Worm (Caenorhabditis elegans) whole organism, L4 larva: Measurements from ENCODE around the gene nsph-4.2.
"Not testable (repeated sequence)": the region's sequence is repeated elsewhere in the genome, so short reads cannot be mapped to it uniquely, and the experiment has no call there.

Experiments
- D1046.2 ChIP-seq: fragments of 200-800 bp; sonication (Bioruptor generic); IDR thresholded peaks from 2 replicates; pipeline ENCODE4 v1.3.6; 2022; ENCODE audit warnings: missing genetic modification characterization, missing compliant biosample characterization
- F26F4.8 ChIP-seq: fragments of 200-800 bp; sonication (Bioruptor generic); conservative IDR thresholded peaks from 2 replicates; pipeline ENCODE4 v1.3.6; 2022; ENCODE audit warnings: missing genetic modification characterization, missing compliant biosample characterization
- F44E2.7 ChIP-seq: fragments of 200-800 bp; sonication (Bioruptor generic); IDR thresholded peaks from 2 replicates; pipeline ENCODE4 v2.1.2; 2022; ENCODE audit warnings: missing genetic modification characterization, missing compliant biosample characterization
- R02D3.7 ChIP-seq: fragments of 150-350 bp; sonication (generic microtip); optimal IDR thresholded peaks from 3 replicates; lab custom pipeline; 2014; ENCODE audit warnings: missing biosample characterization, missing genetic modification characterization
- T26A8.4 ChIP-seq: fragments of 200-800 bp; sonication (Bioruptor generic); IDR thresholded peaks from 2 replicates; pipeline ENCODE4 v1.3.6; 2022; ENCODE audit warnings: missing genetic modification characterization, missing compliant biosample characterization
- Y105C5A.15 ChIP-seq: fragments of 200-800 bp; sonication (Bioruptor generic); IDR thresholded peaks from 2 replicates; pipeline ENCODE4 v1.3.6; 2022; ENCODE audit warnings: missing genetic modification characterization, missing compliant biosample characterization
- arid-1 ChIP-seq: fragments of 200-800 bp; sonication (Bioruptor generic); conservative IDR thresholded peaks from 2 replicates; pipeline ENCODE4 v1.3.6; 2022; ENCODE audit warnings: missing genetic modification reagents, missing genetic modification characterization, missing compliant biosample characterization
- ceh-32 ChIP-seq: sonication (generic microtip); optimal IDR thresholded peaks from 2 replicates; lab custom pipeline; 2016; ENCODE audit warnings: mild to moderate bottlenecking, missing genetic modification characterization, missing compliant biosample characterization; ENCODE audit not compliant: poor library complexity
- ceh-44 ChIP-seq: fragments of 200-800 bp; sonication (Bioruptor generic); IDR thresholded peaks from 2 replicates; pipeline ENCODE4 v1.3.6; 2022; ENCODE audit warnings: missing genetic modification reagents, missing genetic modification characterization, missing compliant biosample characterization
- ceh-82 ChIP-seq: sonication (generic microtip); optimal IDR thresholded peaks from 2 replicates; lab custom pipeline; 2017; ENCODE audit warnings: missing biosample characterization, missing genetic modification characterization
- ces-1 ChIP-seq: fragments of 150-350 bp; sonication (generic microtip); optimal IDR thresholded peaks from 4 replicates; lab custom pipeline; 2014; ENCODE audit warnings: missing biosample characterization, missing genetic modification reagents, missing genetic modification characterization
- daf-8 ChIP-seq: fragments of 200-800 bp; sonication (Bioruptor generic); IDR thresholded peaks from 2 replicates; pipeline ENCODE4 v1.3.6; 2022; ENCODE audit warnings: missing genetic modification characterization, missing compliant biosample characterization
- dmd-6 ChIP-seq: fragments of 200-800 bp; sonication (Bioruptor generic); IDR thresholded peaks from 2 replicates; pipeline ENCODE4 v1.3.6; 2022; ENCODE audit warnings: missing genetic modification reagents, missing genetic modification characterization, missing compliant biosample characterization
- dmd-8 ChIP-seq: fragments of 200-800 bp; sonication (Bioruptor generic); IDR thresholded peaks from 2 replicates; pipeline ENCODE4 v1.3.6; 2022; ENCODE audit warnings: missing genetic modification characterization, missing compliant biosample characterization
- duxl-1 ChIP-seq: sonication (generic microtip); optimal IDR thresholded peaks from 2 replicates; lab custom pipeline; 2016; ENCODE audit warnings: mild to moderate bottlenecking, missing genetic modification characterization, moderate library complexity, missing compliant biosample characterization; ENCODE audit not compliant: poor library complexity
- fkh-10 ChIP-seq: fragments of 150-350 bp; optimal IDR thresholded peaks from 2 replicates; lab custom pipeline; 2014; ENCODE audit warnings: missing biosample characterization, missing genetic modification reagents, missing genetic modification characterization
- gei-8 ChIP-seq: fragments of 200-800 bp; sonication (Bioruptor generic); optimal IDR thresholded peaks from 2 replicates; lab custom pipeline; 2018; ENCODE audit warnings: mild to moderate bottlenecking, missing genetic modification characterization, missing compliant biosample characterization
- hif-1 ChIP-seq, 2 experiments: sonication (generic microtip); optimal IDR thresholded peaks; 2 replicates each; lab custom pipeline; 2016 to 2017; ENCODE audit warnings: missing compliant biosample characterization in 2 of 2, missing genetic modification characterization in 2 of 2, missing genetic modification reagents in 2 of 2, missing genotype in 2 of 2, mild to moderate bottlenecking in 1 of 2
- hmg-1.1 ChIP-seq: fragments of 200-800 bp; sonication (Bioruptor generic); IDR thresholded peaks from 2 replicates; pipeline ENCODE4 v1.3.6; 2022; ENCODE audit warnings: missing genetic modification reagents, missing genetic modification characterization, missing compliant biosample characterization
- lin-13 ChIP-seq: fragments of 150-350 bp; optimal IDR thresholded peaks from 2 replicates; lab custom pipeline; 2014; ENCODE audit warnings: missing biosample characterization, missing genetic modification reagents, missing genetic modification characterization
- lin-29 ChIP-seq: fragments of 200-800 bp; sonication (Bioruptor generic); IDR thresholded peaks from 2 replicates; pipeline ENCODE4 v1.3.6; 2022; ENCODE audit warnings: missing genetic modification reagents, missing genetic modification characterization, missing compliant biosample characterization
- lsy-2 ChIP-seq, 2 experiments: fragments of 150-350 bp in 1 of 2; sonication (generic microtip) in 1 of 2; optimal IDR thresholded peaks; 2 replicates each; lab custom pipeline; 2014 to 2017; ENCODE audit warnings: missing biosample characterization in 2 of 2, missing genetic modification characterization in 2 of 2
- madf-5 ChIP-seq, 2 experiments: fragments of 200-800 bp; sonication (Bioruptor generic); IDR thresholded peaks; 2 replicates each; pipeline ENCODE4 v1.3.6; 2022; ENCODE audit warnings: missing compliant biosample characterization in 2 of 2, missing genetic modification characterization in 2 of 2
- madf-9 ChIP-seq: fragments of 200-800 bp; sonication (Bioruptor generic); conservative IDR thresholded peaks from 2 replicates; pipeline ENCODE4 v1.3.6; 2022; ENCODE audit warnings: missing genetic modification reagents, missing genetic modification characterization, missing compliant biosample characterization
- mep-1 ChIP-seq: fragments of 150-350 bp; sonication (generic microtip); optimal IDR thresholded peaks from 3 replicates; lab custom pipeline; 2014; ENCODE audit warnings: missing biosample characterization, missing genetic modification characterization
- nhr-10 ChIP-seq: fragments of 150-350 bp; optimal IDR thresholded peaks from 2 replicates; lab custom pipeline; 2014; ENCODE audit warnings: missing biosample characterization, missing genetic modification characterization
- nhr-25 ChIP-seq: sonication (generic microtip); optimal IDR thresholded peaks from 2 replicates; lab custom pipeline; 2017; ENCODE audit warnings: missing genetic modification characterization, mild to moderate bottlenecking, missing compliant biosample characterization, antibody characterized with exemption, moderate library complexity, borderline replicate concordance; ENCODE audit not compliant: insufficient read depth
- nhr-6 ChIP-seq: fragments of 150-350 bp; optimal IDR thresholded peaks from 2 replicates; lab custom pipeline; 2014; ENCODE audit warnings: missing biosample characterization, missing genetic modification characterization
- pha-4 ChIP-seq, 2 experiments: fragments of 150-350 bp in 1 of 2; fragments of 200-800 bp in 1 of 2; sonication (Bioruptor generic) in 1 of 2; IDR thresholded peaks in 1 of 2; optimal IDR thresholded peaks in 1 of 2; 2 replicates each; pipeline versions ENCODE4 v1.3.6 to Lab custom; 2014 to 2022; ENCODE audit warnings: missing genetic modification characterization in 2 of 2, missing genetic modification reagents in 2 of 2, missing biosample characterization in 1 of 2, missing compliant biosample characterization in 1 of 2
- php-3 ChIP-seq: fragments of 200-800 bp; sonication (Bioruptor generic); IDR thresholded peaks from 2 replicates; pipeline ENCODE4 v1.3.6; 2022; ENCODE audit warnings: missing genetic modification reagents, missing genetic modification characterization, missing compliant biosample characterization
- pqm-1 ChIP-seq: sonication (generic microtip); optimal IDR thresholded peaks from 2 replicates; lab custom pipeline; 2017; ENCODE audit warnings: missing biosample characterization, missing genetic modification characterization
- set-16 ChIP-seq: fragments of 200-800 bp; sonication (Bioruptor generic); IDR thresholded peaks from 2 replicates; pipeline ENCODE4 v1.3.6; 2022; ENCODE audit warnings: missing genetic modification reagents, missing genetic modification characterization, missing compliant biosample characterization
- skn-1 ChIP-seq: fragments of 150-350 bp; optimal IDR thresholded peaks from 2 replicates; lab custom pipeline; 2014; ENCODE audit warnings: missing biosample characterization, missing genetic modification characterization
- snpc-4 ChIP-seq: fragments of 150-350 bp; optimal IDR thresholded peaks from 2 replicates; lab custom pipeline; 2014; ENCODE audit warnings: missing biosample characterization, missing genetic modification characterization
- vab-7 ChIP-seq: fragments of 200-800 bp; sonication (Bioruptor generic); IDR thresholded peaks from 2 replicates; pipeline ENCODE4 v1.3.6; 2022; ENCODE audit warnings: missing genetic modification reagents, missing genetic modification characterization, missing compliant biosample characterization
- ztf-11 ChIP-seq: fragments of 150-350 bp; optimal IDR thresholded peaks from 2 replicates; lab custom pipeline; 2014; ENCODE audit warnings: missing biosample characterization, missing genetic modification characterization

Gene nsph-4.2

ce11 chrIV:5224238-5224637 is 5.6 kb downstream of the nsph-4.2 start, which contains the start of gene Y59E9AL.8:
Y59E9AL.8 (minus strand) TSS chrIV:5224338.
- TF ChIP-seq D1046.2 (GFP tag; lab: Robert Waterston, UW) (no peak), T26A8.4 (GFP tag; lab: Robert Waterston, UW) (no peak), madf-5 (GFP tag; IDR thresholded peaks at IDR 0.05; lab: Robert Waterston, UW) (no peak)

- TF ChIP-seq arid-1 (GFP tag; lab: Robert Waterston, UW) (0 out of 2 replicates have a peak, but pooled peaks have one; percentile 12), F26F4.8 (GFP tag; lab: Robert Waterston, UW) (0 out of 2 replicates have a peak, but pooled peaks have one; percentile 13), pha-4 (GFP tag; IDR thresholded peaks at IDR 0.05; lab: Robert Waterston, UW) (peak; percentile 29; the same call in 1 of the 2 replicates), set-16 (GFP tag; lab: Robert Waterston, UW) (peak; percentile 82)
- TF ChIP-seq pha-4 (tag; optimal IDR thresholded peaks at IDR 0.05; lab: Kevin White, UChicago): not testable (repeated sequence)
Observed at ce11 chrIV:5225277-5225822, 6.8 kb downstream of the nsph-4.2 start, which contains the start of gene cylc-1. cylc-1 (minus strand) TSS chrIV:5225772.

- not testable (repeated sequence) for TF ChIP-seq gei-8 (GFP tag; lab: Kevin White, UChicago); Y105C5A.15 (GFP tag; lab: Robert Waterston, UW); madf-9 (GFP tag; lab: Robert Waterston, UW)
- TF ChIP-seq, all 104 proteins: peak for 0; not testable (repeated sequence) for 104
Observed at ce11 chrIV:5226552-5226951, 8.0 kb downstream of the nsph-4.2 start, which contains the start of gene nsph-4.1. nsph-4.1 (plus strand) TSS chrIV:5226852.

DNA sequence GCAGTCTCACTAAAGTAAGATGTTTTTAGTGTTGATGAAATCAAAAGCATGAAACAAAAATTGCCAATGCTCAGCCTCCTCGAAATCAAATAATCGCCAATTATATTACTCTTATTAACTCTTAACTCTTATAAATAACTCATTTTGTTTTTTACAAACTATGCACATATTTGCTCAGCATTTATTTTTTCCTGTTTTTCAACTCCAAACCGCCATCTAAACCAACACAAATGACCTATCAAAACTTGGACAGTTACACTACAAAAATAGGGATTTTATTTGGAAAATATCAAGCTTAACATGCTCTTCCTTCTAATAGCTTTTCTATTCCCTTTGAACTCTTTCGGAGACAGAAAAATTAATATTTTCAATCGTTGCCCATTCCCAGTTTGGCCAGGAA is 10.0 kb downstream of the nsph-4.2 start, which contains the start of gene thn-6:
Gene thn-6, plus strand, starts transcription at position 301 of the 400 bp plus-strand sequence.
- TF ChIP-seq hmg-1.1 (GFP tag; lab: Robert Waterston, UW) (no peak), fkh-10 (no peak), lin-29 (no peak), ceh-82 (tag; lab: Kevin White, UChicago) (no peak), nhr-6 (no peak), pqm-1 (tag; lab: Kevin White, UChicago) (no peak), daf-8 (GFP tag; lab: Robert Waterston, UW) (no peak), php-3 (GFP tag; lab: Robert Waterston, UW) (no peak), skn-1 (tag; lab: Kevin White, UChicago) (no peak), hif-1 (tag; optimal IDR thresholded peaks at IDR 0.05; lab: Kevin White, UChicago) (no peak), duxl-1 (tag; lab: Kevin White, UChicago) (no peak), lsy-2 (tag; optimal IDR thresholded peaks at IDR 0.05; lab: Kevin White, UChicago) (no peak), ceh-32 (no peak), dmd-8 (GFP tag; lab: Robert Waterston, UW) (no peak), nhr-10 (tag; lab: Kevin White, UChicago) (no peak), ceh-44 (GFP tag; lab: Robert Waterston, UW) (no peak)

DNA sequence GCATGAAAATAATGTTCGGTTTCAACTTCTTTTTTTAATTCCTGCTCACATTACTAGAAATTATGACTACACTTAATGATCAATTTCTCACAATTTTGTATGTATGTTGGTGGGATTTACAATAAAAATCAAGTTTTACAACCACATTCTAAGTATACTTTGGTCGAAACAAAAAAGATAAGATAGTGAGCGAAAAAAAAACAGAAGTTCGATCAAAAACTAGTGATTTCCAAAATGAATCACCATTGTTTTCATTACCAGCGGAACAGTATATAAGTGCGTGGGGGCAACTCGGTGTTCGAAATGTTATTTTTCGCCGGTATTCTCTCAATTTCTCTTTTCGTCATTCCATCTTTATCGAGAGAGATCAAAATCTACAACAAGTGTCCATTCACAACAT is 11.9 kb downstream of the nsph-4.2 start, which contains the start of gene thn-5:
Gene thn-5, plus strand, starts transcription at position 301 of the 400 bp plus-strand sequence.
- TF ChIP-seq nhr-25 (tag; lab: Kevin White, UChicago) (no peak), dmd-6 (no peak), lin-13 (no peak), nhr-10 (tag; lab: Kevin White, UChicago) (no peak), mep-1 (tag; lab: Kevin White, UChicago) (no peak), snpc-4 (tag; lab: Kevin White, UChicago) (no peak), T26A8.4 (GFP tag; lab: Robert Waterston, UW) (no peak), vab-7 (GFP tag; lab: Robert Waterston, UW) (no peak), R02D3.7 (tag; lab: Kevin White, UChicago) (no peak), ces-1 (GFP tag; lab: Kevin White, UChicago) (no peak), F44E2.7 (no peak), ztf-11 (tag; lab: Kevin White, UChicago) (no peak)
